Worm (Caenorhabditis elegans) whole organism, L1 larva: ENCODE data around the gene T13A10.1.
"Not testable (repeated sequence)": the region's sequence is repeated elsewhere in the genome, so short reads cannot be mapped to it uniquely, and the experiment has no call there.

Source experiments
- dpl-1 ChIP-seq, 3 experiments: fragments of 150-350 bp in 2 of 3; sonication (generic microtip) in 1 of 3; optimal IDR thresholded peaks; 2 replicates each; lab custom pipeline; 2014 to 2017; ENCODE audit warnings: missing biosample characterization in 3 of 3, missing genetic modification characterization in 3 of 3, missing genetic modification reagents in 3 of 3
- elt-3 ChIP-seq, 6 experiments: fragments of 150-350 bp in 1 of 6; sonication (generic microtip); optimal IDR thresholded peaks; 2 replicates each; lab custom pipeline; 2017 to 2018; ENCODE audit warnings: missing biosample characterization in 6 of 6, missing genetic modification characterization in 6 of 6, inconsistent platforms in 1 of 6
- fkh-10 ChIP-seq: sonication (generic microtip); optimal IDR thresholded peaks from 2 replicates; lab custom pipeline; 2017; ENCODE audit warnings: missing biosample characterization, missing genetic modification reagents, missing genetic modification characterization
- lin-39 ChIP-seq: fragments of 150-350 bp; optimal IDR thresholded peaks from 2 replicates; lab custom pipeline; 2014; ENCODE audit warnings: missing biosample characterization, missing genetic modification reagents, missing genetic modification characterization
- mab-9 ChIP-seq: fragments of 200-800 bp; sonication (Bioruptor generic); IDR thresholded peaks from 2 replicates; pipeline ENCODE4 v1.3.6; 2022; ENCODE audit warnings: missing genetic modification reagents, missing genetic modification characterization, missing compliant biosample characterization
- nhr-47 ChIP-seq: sonication (generic microtip); optimal IDR thresholded peaks from 2 replicates; lab custom pipeline; 2016; ENCODE audit warnings: mild to moderate bottlenecking, missing genetic modification characterization, moderate library complexity, missing compliant biosample characterization
- unc-62 ChIP-seq: fragments of 150-350 bp; optimal IDR thresholded peaks from 2 replicates; lab custom pipeline; 2014; ENCODE audit warnings: missing biosample characterization, missing genetic modification reagents, missing genetic modification characterization
- xbp-1 ChIP-seq: sonication (generic microtip); optimal IDR thresholded peaks from 2 replicates; lab custom pipeline; 2016; ENCODE audit warnings: missing genetic modification characterization, missing compliant biosample characterization

- not testable (repeated sequence) for TF ChIP-seq mab-9 (GFP tag; lab: Robert Waterston, UW); nhr-47 (tag; lab: Kevin White, UChicago); lin-39 (tag; lab: Kevin White, UChicago); dpl-1 (GFP tag; optimal IDR thresholded peaks at IDR 0.05; lab: Kevin White, UChicago); elt-3 (tag; optimal IDR thresholded peaks at IDR 0.05; lab: Kevin White, UChicago); unc-62 (GFP tag; lab: Kevin White, UChicago); fkh-10 (GFP tag; lab: Kevin White, UChicago); xbp-1 (tag; lab: Kevin White, UChicago)
These were observed 41.5 kb downstream of the T13A10.1 start, which contains the start of gene Y73B6BL.12 for ce11 chrIV:6317357-6317756.
